Worm (Caenorhabditis elegans): Measurements from ENCODE around the gene C17A2.7.

ce11 chrII:3878330-3878729 lies 35.1 kb upstream of the C17A2.7 start, which contains the start of gene srh-250:
- TF ChIP-seq dao-5 (tag; optimal IDR thresholded peaks at IDR 0.05) (no peak), W03F9.2 (tag; optimal IDR thresholded peaks at IDR 0.05) (no peak), him-1 (tag; optimal IDR thresholded peaks at IDR 0.05) (no peak)
